Fruit fly (Drosophila melanogaster): ENCODE data around the gene CG13970.
A peak's percentile ranks its signal among the peaks of the same experiment; 100 is the strongest.

Gene CG13970

DNA sequence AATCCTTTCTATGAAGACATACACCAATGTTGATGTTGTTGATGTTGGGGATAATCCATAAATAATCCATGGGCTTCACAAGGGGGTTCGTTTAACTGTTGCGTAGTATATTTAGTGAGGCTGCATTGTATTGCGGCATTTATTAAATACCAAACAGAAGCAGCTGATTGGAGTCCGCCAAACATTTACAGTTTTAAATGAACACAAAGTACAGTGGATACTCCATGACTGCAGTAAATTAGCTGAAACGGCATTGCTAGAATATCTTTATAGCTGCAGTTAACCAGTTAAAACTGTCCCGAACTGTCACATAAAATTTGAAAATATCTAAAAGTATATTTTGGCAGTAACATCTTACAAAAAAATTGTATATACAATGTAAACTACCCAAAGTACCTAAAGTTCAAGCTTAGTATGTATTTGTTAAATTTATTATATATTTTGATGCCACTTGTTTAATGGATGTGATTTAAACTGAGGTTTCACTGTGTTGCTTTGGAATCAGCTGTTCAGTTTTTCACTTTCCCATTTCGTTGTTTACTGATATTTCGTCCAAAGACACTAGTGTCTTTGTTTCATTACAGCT lies 12.8 kb downstream of the CG13970 start, which contains the start of the genes CG10747 and Pyroxd1 (continued):
- TF ChIP-seq CG12219 (GFP tag; optimal IDR thresholded peaks at IDR 0.05), result peak; percentile 96
- peak; percentile 46; the same call in 1 of the 2 replicates for TF ChIP-seq CkIIα-i1 (GFP tag; IDR thresholded peaks at IDR 0.05)
- peak; percentile 98 for TF ChIP-seq tgo (GFP tag; IDR thresholded peaks at IDR 0.05)
- TF ChIP-seq tin (GFP tag; optimal IDR thresholded peaks at IDR 0.05), result peak; percentile 97
- peak; percentile 94 for TF ChIP-seq CG17385 (GFP tag; optimal IDR thresholded peaks at IDR 0.05)
- TF ChIP-seq CG11398 (GFP tag; optimal IDR thresholded peaks at IDR 0.05), result peak; percentile 87
- peak; percentile 92 for TF ChIP-seq gcm2 (GFP tag; optimal IDR thresholded peaks at IDR 0.05)
- peak; percentile 83 for TF ChIP-seq Adf1 (GFP tag; IDR thresholded peaks at IDR 0.05)
- peak; percentile 82 for TF ChIP-seq dm (GFP tag; optimal IDR thresholded peaks at IDR 0.05)
- peak; percentile 66 for TF ChIP-seq Neu2 (GFP tag; optimal IDR thresholded peaks at IDR 0.05; ENCODE audit: borderline replicate concordance)
- TF ChIP-seq CoRest (tag; optimal IDR thresholded peaks at IDR 0.05), result peak; percentile 99
- TF ChIP-seq CG6813 (GFP tag; optimal IDR thresholded peaks at IDR 0.05), result peak; percentile 91
- peak; percentile 94 for TF ChIP-seq CG15696 (tag; optimal IDR thresholded peaks at IDR 0.05)
- peak; percentile 94 for TF ChIP-seq wor (GFP tag; IDR thresholded peaks at IDR 0.05)
- peak; percentile 96 for TF ChIP-seq CG4820 (GFP tag; optimal IDR thresholded peaks at IDR 0.05)
- TF ChIP-seq CG8089 (GFP tag; optimal IDR thresholded peaks at IDR 0.05), result peak; percentile 87
- peak; percentile 84 for TF ChIP-seq en (GFP tag; optimal IDR thresholded peaks at IDR 0.05)
- peak; percentile 80 for TF ChIP-seq CG43689 (GFP tag; IDR thresholded peaks at IDR 0.05)
- TF ChIP-seq Sox102F (GFP tag; optimal IDR thresholded peaks at IDR 0.05), result peak; percentile 97
- TF ChIP-seq Sox100B (GFP tag; optimal IDR thresholded peaks at IDR 0.05), result peak; percentile 96
- TF ChIP-seq CG1233 (GFP tag; optimal IDR thresholded peaks at IDR 0.05), result peak; percentile 94
- peak; percentile 90 for TF ChIP-seq CG11560 (tag; IDR thresholded peaks at IDR 0.05)
- peak; percentile 39 for TF ChIP-seq BEAF-32 (GFP tag; optimal IDR thresholded peaks at IDR 0.05)
- TF ChIP-seq dmrt11E (tag; optimal IDR thresholded peaks at IDR 0.05), result peak; percentile 93
- TF ChIP-seq CG1602 (GFP tag; optimal IDR thresholded peaks at IDR 0.05), result peak; percentile 98
- TF ChIP-seq CG10274 (GFP tag; optimal IDR thresholded peaks at IDR 0.05), result peak; percentile 85
- peak; percentile 93 for TF ChIP-seq CG34422 (GFP tag; IDR thresholded peaks at IDR 0.05)
- peak; percentile 86 for TF ChIP-seq CG6254 (GFP tag; optimal IDR thresholded peaks at IDR 0.05)
- peak; percentile 94 for TF ChIP-seq CG5245 (GFP tag; optimal IDR thresholded peaks at IDR 0.05)
- TF ChIP-seq vfl (GFP tag; optimal IDR thresholded peaks at IDR 0.05), result peak; percentile 96
- peak; percentile 96 for TF ChIP-seq so (GFP tag; IDR thresholded peaks at IDR 0.05)
- TF ChIP-seq Max (GFP tag; optimal IDR thresholded peaks at IDR 0.05), result peak; percentile 97
- peak; percentile 98 for TF ChIP-seq az2 (GFP tag; optimal IDR thresholded peaks at IDR 0.05)
- peak; percentile 67 for TF ChIP-seq CG15479 (GFP tag; optimal IDR thresholded peaks at IDR 0.05)
- TF ChIP-seq nerfin-2 (GFP tag; IDR thresholded peaks at IDR 0.05; ENCODE audit: partially characterized antibody), result no peak
- no peak for TF ChIP-seq Sin3A (optimal IDR thresholded peaks at IDR 0.05)
- no peak for TF ChIP-seq Hr39 (optimal IDR thresholded peaks at IDR 0.05)
- no peak for TF ChIP-seq Tbp (GFP tag; optimal IDR thresholded peaks at IDR 0.05)
- no peak for TF ChIP-seq inv (GFP tag; IDR thresholded peaks at IDR 0.05; ENCODE audit: partially characterized antibody)
- TF ChIP-seq sna (GFP tag; IDR thresholded peaks at IDR 0.05; ENCODE audit: partially characterized antibody), result no peak
- TF ChIP-seq CG32532 (GFP tag; IDR thresholded peaks at IDR 0.05), result peak; percentile 96
- TF ChIP-seq dimm (GFP tag; IDR thresholded peaks at IDR 0.05), result 0 out of 2 replicates have a peak, but pooled peaks have one; percentile 53
- TF ChIP-seq pum (GFP tag; optimal IDR thresholded peaks at IDR 0.05), result peak; percentile 94
- TF ChIP-seq da (GFP tag; optimal IDR thresholded peaks at IDR 0.05), result peak; percentile 90
- TF ChIP-seq CG12744 (GFP tag; optimal IDR thresholded peaks at IDR 0.05), result peak; percentile 95
- TF ChIP-seq CG11504 (tag; optimal IDR thresholded peaks at IDR 0.05), result peak; percentile 96
- TF ChIP-seq gsb-n (tag; optimal IDR thresholded peaks at IDR 0.05), result peak; percentile 94
- TF ChIP-seq NC2α (GFP tag; optimal IDR thresholded peaks at IDR 0.05), result peak; percentile 82
- TF ChIP-seq CG12155 (GFP tag; optimal IDR thresholded peaks at IDR 0.05), result peak; percentile 96
- peak; percentile 94 for TF ChIP-seq CG9437 (GFP tag; optimal IDR thresholded peaks at IDR 0.05)
- TF ChIP-seq ab (GFP tag; optimal IDR thresholded peaks at IDR 0.05), result peak; percentile 92

Data from whole organism, embryonic.